1 fruit fly cellular context compared by ENCODE assay signal in genomic region chrX:4692963-4693362, dm6.
TF ChIP-seq lines count a peak whose summit lies in the region.

No protein-coding gene starts in this region.

TF ChIP-seq in whole organism, embryonic, 481 proteins besides CTCF, POLR2A, EP300 and RAD21 (continued from another document):
- TF ChIP-seq CG15514 (GFP tag; optimal IDR thresholded peaks at IDR 0.05; lab: Kevin White, UChicago) (peak; percentile 5), phol (tag; optimal IDR thresholded peaks at IDR 0.05; lab: Kevin White, UChicago) (no peak), CG9437 (GFP tag; optimal IDR thresholded peaks at IDR 0.05; lab: Kevin White, UChicago) (no peak), CG1603 (tag; optimal IDR thresholded peaks at IDR 0.05; lab: Kevin White, UChicago) (peak; percentile 36), lilli (GFP tag; optimal IDR thresholded peaks at IDR 0.05; lab: Kevin White, UChicago) (peak; percentile 4), vfl (GFP tag; optimal IDR thresholded peaks at IDR 0.05; lab: Kevin White, UChicago) (no peak), H15 (GFP tag; IDR thresholded peaks at IDR 0.05; lab: Robert Waterston, UW) (no peak), CG1602 (GFP tag; optimal IDR thresholded peaks at IDR 0.05; lab: Kevin White, UChicago) (no peak), dm (GFP tag; optimal IDR thresholded peaks at IDR 0.05; lab: Kevin White, UChicago) (no peak), CG34422 (GFP tag; IDR thresholded peaks at IDR 0.05; lab: Robert Waterston, UW) (0 out of 3 replicates have a peak, but pooled peaks have one; percentile 24), CG2678 (tag; optimal IDR thresholded peaks at IDR 0.05; lab: Kevin White, UChicago) (peak; percentile 6), zen (tag; optimal IDR thresholded peaks at IDR 0.05; lab: Kevin White, UChicago) (no peak), CG8924 (tag; optimal IDR thresholded peaks at IDR 0.05; lab: Kevin White, UChicago) (no peak), CG8290 (GFP tag; optimal IDR thresholded peaks at IDR 0.05; lab: Kevin White, UChicago) (no peak), CG8290 (tag; optimal IDR thresholded peaks at IDR 0.05; lab: Kevin White, UChicago) (peak in 1 of 2 experiments; percentile 33), ind (GFP tag; optimal IDR thresholded peaks at IDR 0.05; lab: Kevin White, UChicago) (no peak), grau (tag; optimal IDR thresholded peaks at IDR 0.05; lab: Kevin White, UChicago) (peak; percentile 12), Lhr (GFP tag; optimal IDR thresholded peaks at IDR 0.05; lab: Kevin White, UChicago) (no peak), Ada2b (GFP tag; IDR thresholded peaks at IDR 0.05; lab: Robert Waterston, UW) (no peak), Side (GFP tag; optimal IDR thresholded peaks at IDR 0.05; lab: Kevin White, UChicago) (no peak), CG43689 (GFP tag; IDR thresholded peaks at IDR 0.05; lab: Robert Waterston, UW) (no peak), zf30C (GFP tag; optimal IDR thresholded peaks at IDR 0.05; lab: Kevin White, UChicago) (no peak), Hr51 (GFP tag; optimal IDR thresholded peaks at IDR 0.05; lab: Kevin White, UChicago) (no peak), D (optimal IDR thresholded peaks at IDR 0.05; lab: Kevin White, UChicago) (no peak), D (GFP tag; optimal IDR thresholded peaks at IDR 0.05; lab: Kevin White, UChicago) (no peak), psq (GFP tag; optimal IDR thresholded peaks at IDR 0.05; lab: Kevin White, UChicago) (no peak), Bdp1 (GFP tag; optimal IDR thresholded peaks at IDR 0.05; lab: Kevin White, UChicago) (no peak), luna (GFP tag; optimal IDR thresholded peaks at IDR 0.05; lab: Kevin White, UChicago) (no peak), Hand (GFP tag; optimal IDR thresholded peaks at IDR 0.05; lab: Kevin White, UChicago) (no peak), CG11695 (GFP tag; IDR thresholded peaks at IDR 0.05; lab: Robert Waterston, UW) (0 out of 3 replicates have a peak, but pooled peaks have one; percentile 23), Oli (tag; optimal IDR thresholded peaks at IDR 0.05; lab: Kevin White, UChicago) (no peak), CG3838 (GFP tag; optimal IDR thresholded peaks at IDR 0.05; lab: Kevin White, UChicago) (no peak), gem (tag; optimal IDR thresholded peaks at IDR 0.05; lab: Kevin White, UChicago) (peak; percentile 28), CG15011 (GFP tag; optimal IDR thresholded peaks at IDR 0.05; lab: Kevin White, UChicago) (no peak), CG17568 (GFP tag; optimal IDR thresholded peaks at IDR 0.05; lab: Kevin White, UChicago) (no peak), lab (GFP tag; optimal IDR thresholded peaks at IDR 0.05; lab: Kevin White, UChicago) (peak; percentile 32), Med (GFP tag; lab: Kevin White, UChicago) (peak; percentile 64), CG32532 (GFP tag; IDR thresholded peaks at IDR 0.05; lab: Robert Waterston, UW) (peak; percentile 18; the same call in 1 of the 2 replicates), Sry-β (GFP tag; optimal IDR thresholded peaks at IDR 0.05; lab: Kevin White, UChicago) (no peak), bsh (GFP tag; optimal IDR thresholded peaks at IDR 0.05; lab: Kevin White, UChicago) (peak in 1 of 2 experiments; percentile 10), Fer3 (tag; optimal IDR thresholded peaks at IDR 0.05; lab: Kevin White, UChicago) (no peak), z (GFP tag; IDR thresholded peaks at IDR 0.05; lab: Robert Waterston, UW) (no peak), CG17912 (GFP tag; optimal IDR thresholded peaks at IDR 0.05; lab: Kevin White, UChicago) (no peak), CG16863 (GFP tag; optimal IDR thresholded peaks at IDR 0.05; lab: Kevin White, UChicago) (no peak), B-H2 (GFP tag; optimal IDR thresholded peaks at IDR 0.05; lab: Kevin White, UChicago) (no peak), tna (GFP tag; IDR thresholded peaks at IDR 0.05; lab: Robert Waterston, UW; ENCODE audit: partially characterized antibody) (no peak), CG12769 (tag; optimal IDR thresholded peaks at IDR 0.05; lab: Kevin White, UChicago) (peak; percentile 21), CG13624 (GFP tag; optimal IDR thresholded peaks at IDR 0.05; lab: Kevin White, UChicago) (no peak), CG11696 (GFP tag; IDR thresholded peaks at IDR 0.05; lab: Robert Waterston, UW) (no peak), Mad (GFP tag; optimal IDR thresholded peaks at IDR 0.05; lab: Kevin White, UChicago) (no peak), gcm (GFP tag; optimal IDR thresholded peaks at IDR 0.05; lab: Kevin White, UChicago) (no peak), seq (GFP tag; IDR thresholded peaks at IDR 0.05; lab: Robert Waterston, UW) (no peak), CG10979 (tag; optimal IDR thresholded peaks at IDR 0.05; lab: Kevin White, UChicago) (no peak), C15 (GFP tag; IDR thresholded peaks at IDR 0.05; lab: Robert Waterston, UW) (no peak), corto (GFP tag; optimal IDR thresholded peaks at IDR 0.05; lab: Kevin White, UChicago) (no peak), CG10321 (GFP tag; IDR thresholded peaks at IDR 0.05; lab: Robert Waterston, UW) (no peak), CG7963 (GFP tag; IDR thresholded peaks at IDR 0.05; lab: Robert Waterston, UW; ENCODE audit: partially characterized antibody) (no peak), CG11504 (tag; optimal IDR thresholded peaks at IDR 0.05; lab: Kevin White, UChicago) (peak; percentile 15), CG2129 (GFP tag; IDR thresholded peaks at IDR 0.05; lab: Robert Waterston, UW; ENCODE audit: partially characterized antibody) (no peak)
